Worm (Caenorhabditis elegans): ENCODE data around the gene acr-18.
A peak's percentile ranks its signal among the peaks of the same experiment; 100 is the strongest.

acr-18 gene

ce11 chrV:15547727-15548126 lies 11.2 kb downstream of the acr-18 start (continued):
- TF ChIP-seq lin-26 (GFP tag; IDR thresholded peaks at IDR 0.05) (peak; percentile 93), lsl-1 (GFP tag; optimal IDR thresholded peaks at IDR 0.05) (peak; percentile 42), ceh-100 (GFP tag; IDR thresholded peaks at IDR 0.05) (0 out of 2 replicates have a peak, but pooled peaks have one; percentile 18), akir-1 (GFP tag; optimal IDR thresholded peaks at IDR 0.05) (no peak), xnd-1 (tag; optimal IDR thresholded peaks at IDR 0.05) (no peak), mel-28 (tag; optimal IDR thresholded peaks at IDR 0.05; ENCODE audit: borderline replicate concordance) (no peak), madf-8 (GFP tag; conservative IDR thresholded peaks at IDR 0.05) (no peak), hlh-26 (GFP tag; conservative IDR thresholded peaks at IDR 0.05) (no peak), chd-7 (tag; optimal IDR thresholded peaks at IDR 0.05) (peak; percentile 58), nhr-27 (tag; optimal IDR thresholded peaks at IDR 0.05) (no peak), aptf-2 (GFP tag; conservative IDR thresholded peaks at IDR 0.05) (no peak), madf-6 (GFP tag; IDR thresholded peaks at IDR 0.05) (peak; percentile 64), nhr-90 (tag; optimal IDR thresholded peaks at IDR 0.05) (peak; percentile 68), Y79H2A.3 (GFP tag; conservative IDR thresholded peaks at IDR 0.05) (no peak), snpc-4 (GFP tag; optimal IDR thresholded peaks at IDR 0.05) (peak; percentile 50), snpc-4 (tag; optimal IDR thresholded peaks at IDR 0.05) (peak in 1 of 4 experiments; percentile 43), ceh-27 (GFP tag; optimal IDR thresholded peaks at IDR 0.05) (peak; percentile 15), rcor-1 (GFP tag; IDR thresholded peaks at IDR 0.05) (peak; percentile 54; the same call in 1 of the 2 replicates), F22D6.2 (tag; optimal IDR thresholded peaks at IDR 0.05) (no peak), rpc-1 (optimal IDR thresholded peaks at IDR 0.05) (peak; percentile 75), rpc-1 (tag; optimal IDR thresholded peaks at IDR 0.05) (peak; percentile 87), sea-2 (GFP tag; IDR thresholded peaks at IDR 0.05) (no peak), Y95B8A.8 (GFP tag; IDR thresholded peaks at IDR 0.05) (0 out of 2 replicates have a peak, but pooled peaks have one; percentile 49), pbrm-1 (GFP tag; IDR thresholded peaks at IDR 0.05) (0 out of 2 replicates have a peak, but pooled peaks have one; percentile 56), him-1 (tag; optimal IDR thresholded peaks at IDR 0.05) (peak; percentile 70), ceh-79 (tag; optimal IDR thresholded peaks at IDR 0.05) (no peak), hsf-1 (GFP tag; IDR thresholded peaks at IDR 0.05) (peak; percentile 51; the same call in 1 of the 2 replicates), gei-17 (GFP tag; optimal IDR thresholded peaks at IDR 0.05) (no peak), F57A8.1 (GFP tag; optimal IDR thresholded peaks at IDR 0.05) (no peak)

ce11 chrV:15544898-15545297 lies 14.0 kb downstream of the acr-18 start, which contains the start of gene glb-14:
Gene glb-14 (minus strand): TSS chrV:15544994.
- TF ChIP-seq repo-1 (tag; optimal IDR thresholded peaks at IDR 0.05): no peak
- TF ChIP-seq lsy-27 (tag; optimal IDR thresholded peaks at IDR 0.05; ENCODE audit: borderline replicate concordance, insufficient read depth): no peak
- no peak for TF ChIP-seq F37B4.10 (GFP tag; IDR thresholded peaks at IDR 0.05)
- no peak for TF ChIP-seq F10E7.11 (tag; optimal IDR thresholded peaks at IDR 0.05)
- TF ChIP-seq ztf-26 (tag; optimal IDR thresholded peaks at IDR 0.05): no peak
- no peak for TF ChIP-seq snpc-1.3 (tag; optimal IDR thresholded peaks at IDR 0.05; ENCODE audit: insufficient read depth)
- no peak for TF ChIP-seq Y95B8A.8 (GFP tag; IDR thresholded peaks at IDR 0.05)
- no peak for TF ChIP-seq egl-18 (GFP tag; IDR thresholded peaks at IDR 0.05)
- TF ChIP-seq mcd-1 (GFP tag; IDR thresholded peaks at IDR 0.05): no peak
- no peak for TF ChIP-seq bed-2 (GFP tag; IDR thresholded peaks at IDR 0.05)
- TF ChIP-seq ekl-4 (GFP tag; IDR thresholded peaks at IDR 0.05): no peak
- no peak for TF ChIP-seq cebp-2 (GFP tag; IDR thresholded peaks at IDR 0.05)
- no peak for TF ChIP-seq ccch-3 (GFP tag; optimal IDR thresholded peaks at IDR 0.05)
- no peak for TF ChIP-seq let-526 (GFP tag; IDR thresholded peaks at IDR 0.05)
- TF ChIP-seq ztf-3 (GFP tag; optimal IDR thresholded peaks at IDR 0.05): no peak
- TF ChIP-seq B0336.3 (GFP tag; IDR thresholded peaks at IDR 0.05): no peak
- TF ChIP-seq C06A6.2 (GFP tag; conservative IDR thresholded peaks at IDR 0.05): no peak
- no peak for TF ChIP-seq efl-1 (GFP tag; optimal IDR thresholded peaks at IDR 0.05)
- no peak for TF ChIP-seq Y53G8AR.9 (GFP tag; conservative IDR thresholded peaks at IDR 0.05)
- TF ChIP-seq F52B5.7 (tag; optimal IDR thresholded peaks at IDR 0.05): no peak
